Fruit fly (Drosophila melanogaster) whole organism: ENCODE measurements around the gene CG32365.

ENCODE experiments used
- CG8478 ChIP-seq: fragments of >200 bp; optimal IDR thresholded peaks from 2 replicates; lab custom pipeline; 2018; ENCODE audit warnings: inconsistent platforms
- EcR ChIP-seq, 2 experiments: fragments of >200 bp; optimal IDR thresholded peaks; 2 replicates each; lab custom pipeline; 2017; ENCODE audit warnings: missing biosample characterization in 2 of 2, missing genetic modification characterization in 2 of 2, missing genetic modification reagents in 2 of 2
- pan ChIP-seq: fragments of >200 bp; optimal IDR thresholded peaks from 2 replicates; lab custom pipeline; 2017
- psq ChIP-seq: fragments of >200 bp; optimal IDR thresholded peaks from 2 replicates; lab custom pipeline; 2017

DNA sequence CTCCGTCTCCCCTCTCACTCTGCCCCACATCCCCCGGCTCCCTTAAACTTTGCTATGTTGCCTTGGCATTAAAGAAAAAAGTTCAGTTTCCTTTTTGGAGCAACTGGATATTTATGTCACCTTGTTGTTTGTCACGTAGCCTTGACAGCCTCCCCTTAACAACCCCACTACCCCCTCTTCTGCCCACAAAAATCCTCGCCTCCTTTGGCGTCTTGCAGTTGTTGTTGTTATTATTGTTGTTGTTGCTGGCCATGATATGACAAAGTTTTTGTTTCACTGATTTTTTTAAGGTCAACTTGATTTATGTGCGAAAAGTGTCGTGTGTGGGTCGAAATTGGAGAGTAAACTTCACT lies 1.5 kb downstream of the CG32365 start:
- TF ChIP-seq psq (lab: Kevin White, UChicago) = no peak
- no peak for TF ChIP-seq pan (lab: Kevin White, UChicago)
- no peak for TF ChIP-seq CG8478 (lab: Kevin White, UChicago)
- no peak for TF ChIP-seq EcR (GFP tag; optimal IDR thresholded peaks at IDR 0.05; lab: Kevin White, UChicago)
